Fruit fly (Drosophila melanogaster) ovary, adult (tissue): ENCODE results near the gene TrpRS.

Source experiments
- CG17801 ChIP-seq: fragments of 200-800 bp; optimal IDR thresholded peaks from 2 replicates; lab custom pipeline; 2019; ENCODE audit warnings: missing biosample characterization, mild to moderate bottlenecking, missing genetic modification characterization, moderate library complexity; ENCODE audit not compliant: partially characterized antibody

TrpRS gene

DNA sequence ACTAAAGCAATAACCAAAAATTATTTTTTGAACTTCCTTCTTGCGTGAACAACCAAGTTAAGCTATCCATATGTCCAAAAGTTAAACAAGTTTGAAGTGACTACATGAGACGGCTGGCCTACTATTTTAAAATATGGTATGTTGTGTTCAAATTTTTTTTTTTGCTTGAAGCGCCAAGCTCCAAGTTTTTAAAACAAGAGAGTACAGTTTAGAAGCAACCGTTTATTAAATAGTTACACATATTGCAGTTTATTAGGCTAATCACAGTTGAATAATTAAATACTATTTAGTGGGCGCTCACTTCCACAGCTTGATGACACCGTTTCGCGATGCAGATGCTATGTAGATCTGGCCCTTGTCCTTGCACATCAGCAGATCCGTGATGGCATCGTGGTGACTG lies 26.1 kb downstream of the TrpRS start, which contains the start of gene D1:
Gene D1 (minus strand): TSS at position 101 of the 400 bp plus-strand sequence.
- TF ChIP-seq CG17801 (GFP tag; lab: Kevin White, UChicago): no peak

DNA sequence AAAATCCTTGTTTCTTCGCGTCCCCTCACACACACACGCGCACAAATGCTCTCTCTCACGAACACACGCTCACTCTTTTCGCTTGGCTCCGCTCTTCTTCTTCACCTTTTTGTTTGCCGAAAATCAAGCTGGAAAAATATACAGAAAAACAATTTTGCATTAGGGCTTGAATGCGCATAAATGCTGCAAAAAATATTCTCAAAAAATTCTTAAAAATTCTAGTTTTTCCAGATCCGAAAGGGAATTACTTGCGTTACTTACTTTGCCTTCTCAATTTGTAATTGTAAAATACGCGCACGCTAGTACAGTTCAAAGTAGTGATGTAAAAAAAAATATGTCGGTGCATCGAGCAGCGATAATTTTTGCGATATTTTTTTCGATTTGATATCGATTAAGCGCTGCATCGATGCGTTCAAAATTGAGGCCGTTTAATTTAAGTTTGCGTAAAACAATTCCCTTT lies 26.7 kb downstream of the TrpRS start:
- TF ChIP-seq CG17801 (GFP tag; lab: Kevin White, UChicago): peak; percentile 67

dm6 chr3R:9237268-9238091 lies 29.2 kb downstream of the TrpRS start, which contains the start of gene pum:
Gene pum (minus strand): TSS chr3R:9237682.
- TF ChIP-seq CG17801 (GFP tag; lab: Kevin White, UChicago): peak; percentile 57

DNA sequence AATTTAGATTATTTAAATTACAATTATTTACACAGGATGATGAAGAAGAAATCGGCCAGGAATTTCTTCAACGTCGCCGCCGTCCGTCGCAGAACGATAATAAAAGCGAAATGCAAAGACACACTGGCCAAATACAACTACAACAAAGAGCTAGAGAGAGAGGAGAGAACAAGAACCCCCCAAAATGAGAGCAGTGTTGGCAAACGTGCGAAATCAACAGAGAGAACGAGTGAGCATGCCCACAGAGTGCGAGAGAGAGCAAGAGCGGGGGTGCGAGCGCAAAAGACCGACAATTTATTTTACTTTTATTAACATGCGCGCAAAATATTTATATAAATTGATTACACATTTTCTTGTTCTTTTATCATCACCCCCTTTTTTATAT lies 29.8 kb downstream of the TrpRS start:
- no peak for TF ChIP-seq CG17801 (GFP tag; lab: Kevin White, UChicago)

- TF ChIP-seq CG17801 (GFP tag; lab: Kevin White, UChicago): no peak
Measured at dm6 chr3R:9236070-9236492, 30.6 kb downstream of the TrpRS start.

DNA sequence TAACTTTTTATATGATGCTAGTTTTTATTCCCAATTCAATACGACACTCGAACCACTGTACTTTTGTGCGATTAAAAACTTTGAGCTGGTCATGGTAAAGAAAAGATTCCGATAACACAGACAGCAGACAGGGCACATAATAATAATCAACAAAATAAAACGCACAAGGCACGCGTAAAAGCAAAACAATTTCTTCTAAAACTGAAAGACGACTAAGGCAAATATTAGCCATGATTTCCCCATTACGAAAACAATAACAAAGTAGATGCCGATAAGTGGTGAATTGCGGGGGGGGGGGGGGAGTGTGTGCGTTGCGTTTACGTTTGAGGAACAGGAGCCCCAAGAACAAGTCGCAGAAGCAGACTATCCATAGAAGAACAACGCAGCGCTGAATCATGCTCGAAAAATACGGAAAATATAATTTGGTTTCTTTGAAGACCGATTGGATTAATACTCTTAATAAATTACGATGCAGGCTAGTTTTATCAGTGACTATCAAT lies 31.9 kb downstream of the TrpRS start:
- TF ChIP-seq CG17801 (GFP tag; lab: Kevin White, UChicago): no peak

DNA sequence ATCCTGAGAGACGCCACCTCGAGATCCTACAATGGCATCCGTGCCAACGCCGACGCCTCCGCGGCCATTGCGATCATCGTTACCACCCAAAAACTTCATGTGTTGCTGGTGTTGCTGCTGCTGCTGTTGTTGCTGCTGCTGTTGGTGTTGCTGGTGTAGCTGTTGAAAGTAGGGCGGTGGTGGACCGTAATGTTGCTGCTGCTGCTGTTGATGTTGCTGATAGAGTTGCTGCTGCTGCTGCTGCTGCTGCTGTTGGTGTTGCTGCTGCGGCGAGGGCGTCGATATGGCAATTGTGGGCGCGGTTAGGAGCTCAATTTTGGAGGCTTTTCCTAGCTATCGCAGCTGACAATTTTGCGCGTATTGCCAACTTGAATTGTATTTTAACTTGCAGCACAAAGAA lies 32.9 kb downstream of the TrpRS start:
- no peak for TF ChIP-seq CG17801 (GFP tag; lab: Kevin White, UChicago)

dm6 chr3R:9232346-9232745 lies 34.4 kb downstream of the TrpRS start:
- TF ChIP-seq CG17801 (GFP tag; lab: Kevin White, UChicago): no peak

DNA sequence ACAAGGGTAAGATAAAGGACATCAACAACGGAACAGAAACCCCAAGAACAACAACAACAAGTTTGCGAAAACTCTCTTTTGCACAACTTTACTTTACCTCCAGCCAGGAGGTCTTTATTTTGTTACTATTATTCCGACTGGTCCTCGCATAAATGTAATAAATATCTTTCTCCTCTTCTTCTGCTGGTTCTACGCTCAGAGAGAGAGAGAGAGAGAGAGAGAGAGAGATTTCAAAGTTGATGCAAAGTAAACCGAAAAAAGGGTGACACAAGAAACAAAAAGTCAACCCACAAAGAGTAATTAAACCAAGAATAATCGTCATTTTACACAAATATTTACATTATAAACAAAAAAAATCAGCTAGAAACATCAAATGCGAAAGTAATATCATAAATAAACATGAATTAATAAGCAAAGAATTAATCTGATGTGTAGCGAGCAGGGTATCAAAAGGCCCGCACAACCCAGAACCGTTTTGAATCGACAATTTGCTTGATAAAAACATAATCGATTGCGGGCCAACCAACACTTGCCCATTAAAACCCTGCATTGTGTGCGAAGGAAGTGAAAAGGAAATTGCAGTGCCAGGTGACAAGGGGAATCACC lies 36.6 kb downstream of the TrpRS start:
- TF ChIP-seq CG17801 (GFP tag; lab: Kevin White, UChicago): peak; percentile 48

DNA sequence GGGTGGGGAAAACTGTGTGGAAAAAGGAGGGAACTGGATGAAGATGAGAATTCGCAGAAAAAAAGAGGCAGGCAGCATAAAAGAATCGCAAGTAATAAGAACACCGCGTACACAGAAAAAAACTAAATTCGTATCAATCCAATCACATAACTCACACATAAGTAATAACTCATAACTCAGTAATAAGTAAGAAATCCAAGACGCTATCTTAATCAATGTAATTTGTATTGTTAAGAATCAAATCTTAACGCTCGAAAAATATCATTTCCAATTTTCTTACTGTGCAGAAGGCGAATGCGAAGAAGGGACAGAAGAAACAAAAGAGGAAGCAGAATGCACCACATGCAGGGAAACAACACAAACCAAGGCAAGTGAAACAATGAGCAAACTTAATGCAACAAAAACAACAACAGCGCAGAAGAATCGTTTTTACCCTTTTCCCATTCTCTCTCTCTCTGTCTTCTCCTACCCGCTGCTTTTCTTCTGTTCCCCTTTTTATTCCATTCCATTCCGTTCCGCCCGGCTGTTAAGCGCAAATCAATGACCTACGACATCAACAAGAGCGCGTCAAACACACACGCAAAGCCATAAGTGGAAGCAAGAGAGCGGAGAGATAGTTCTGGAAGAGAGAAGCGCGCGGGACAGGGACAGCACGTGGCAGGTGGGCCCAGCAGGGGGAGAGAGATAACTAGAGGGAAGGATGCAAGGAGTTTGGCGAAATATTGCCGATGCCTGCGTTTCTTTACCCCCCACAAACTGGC lies 37.4 kb downstream of the TrpRS start:
- TF ChIP-seq CG17801 (GFP tag; lab: Kevin White, UChicago): peak; percentile 95

DNA sequence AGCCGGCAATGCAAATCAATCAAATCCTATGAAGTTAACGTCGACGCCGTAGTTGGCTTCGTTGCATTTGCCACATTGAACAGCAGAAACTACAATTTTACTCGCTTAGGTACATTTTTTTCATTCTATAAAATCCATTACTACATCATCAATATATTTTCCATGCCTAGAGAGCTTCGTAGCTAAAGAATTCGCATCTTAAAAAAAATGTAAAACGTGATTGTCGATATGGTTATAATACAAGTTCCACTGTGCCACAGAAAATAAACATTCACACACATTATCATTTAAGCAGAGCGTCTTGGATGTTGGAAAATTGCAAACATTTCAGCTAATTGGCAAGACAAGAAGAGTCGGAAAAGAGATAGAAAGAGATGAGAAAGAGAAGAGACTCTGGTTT lies 38.8 kb downstream of the TrpRS start:
- no peak for TF ChIP-seq CG17801 (GFP tag; lab: Kevin White, UChicago)

- peak; percentile 86 for TF ChIP-seq CG17801 (GFP tag; lab: Kevin White, UChicago)
Measured at dm6 chr3R:9227330-9227729, 39.4 kb downstream of the TrpRS start.

- peak; percentile 91 for TF ChIP-seq CG17801 (GFP tag; lab: Kevin White, UChicago)
Measured at dm6 chr3R:9226701-9227313, 39.9 kb downstream of the TrpRS start.

DNA sequence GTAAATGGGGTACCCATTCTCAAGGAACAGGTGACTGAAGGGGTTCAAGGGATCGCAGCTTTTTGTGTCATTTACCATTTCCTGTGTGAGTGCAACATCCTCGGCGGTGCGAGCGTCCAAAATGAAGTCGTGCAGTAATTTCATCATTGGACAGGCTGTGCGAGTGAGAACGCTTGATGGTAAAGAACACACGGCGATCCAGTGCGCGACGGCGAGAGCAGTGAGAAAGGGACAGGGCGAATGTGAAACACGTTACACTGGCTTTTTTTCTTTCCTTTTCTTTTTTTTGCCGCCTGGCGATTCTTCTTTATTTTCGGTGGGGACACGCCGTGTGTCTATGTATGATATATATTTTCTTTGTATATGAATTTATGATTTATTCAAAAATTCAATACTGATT lies 40.6 kb downstream of the TrpRS start:
- no peak for TF ChIP-seq CG17801 (GFP tag; lab: Kevin White, UChicago)
